Worm (Caenorhabditis elegans) whole organism, midembryonic: ENCODE measurements around the gene spon-1.

ENCODE experiments used
- T22C8.4 ChIP-seq: fragments of 200-800 bp; sonication (Bioruptor generic); IDR thresholded peaks from 2 replicates; pipeline ENCODE4 v1.3.6; 2022; ENCODE audit warnings: missing genetic modification characterization, missing compliant biosample characterization
- cog-1 ChIP-seq: sonication (generic microtip); optimal IDR thresholded peaks from 2 replicates; lab custom pipeline; 2016; ENCODE audit warnings: missing genetic modification characterization, missing compliant biosample characterization
- flt-1 ChIP-seq: fragments of 200-800 bp; sonication (Bioruptor generic); IDR thresholded peaks from 2 replicates; pipeline ENCODE4 v1.3.6; 2022; ENCODE audit warnings: missing genetic modification characterization, missing compliant biosample characterization
- klf-2 ChIP-seq: fragments of 200-800 bp; sonication (Bioruptor generic); conservative IDR thresholded peaks from 2 replicates; pipeline ENCODE4 v1.3.6; 2022; ENCODE audit warnings: missing genetic modification reagents, missing genetic modification characterization, missing compliant biosample characterization
- med-1 ChIP-seq: sonication (generic microtip); optimal IDR thresholded peaks from 2 replicates; lab custom pipeline; 2017; ENCODE audit warnings: missing genetic modification characterization, mild to moderate bottlenecking, missing compliant biosample characterization, antibody characterized with exemption, missing genetic modification reagents; ENCODE audit not compliant: insufficient read depth
- ref-1 ChIP-seq: fragments of 200-800 bp; sonication (Bioruptor generic); conservative IDR thresholded peaks from 2 replicates; pipeline ENCODE4 v1.3.6; 2022; ENCODE audit warnings: missing genetic modification reagents, missing genetic modification characterization, missing compliant biosample characterization
- ztf-23 ChIP-seq: fragments of 200-800 bp; sonication (Bioruptor generic); IDR thresholded peaks from 2 replicates; pipeline ENCODE4 v1.3.6; 2022; ENCODE audit warnings: missing genetic modification reagents, missing genetic modification characterization, missing compliant biosample characterization
- ztf-29 ChIP-seq: fragments of 200-800 bp; sonication (Bioruptor generic); IDR thresholded peaks from 2 replicates; pipeline ENCODE4 v1.3.6; 2022; ENCODE audit warnings: missing genetic modification reagents, missing genetic modification characterization, missing compliant biosample characterization

ce11 chrII:7116350-7116749, at the start of gene spon-1:
- TF ChIP-seq klf-2 (GFP tag; lab: Robert Waterston, UW): no peak
- TF ChIP-seq ztf-29 (GFP tag; lab: Robert Waterston, UW): no peak
- no peak for TF ChIP-seq flt-1 (GFP tag; lab: Robert Waterston, UW)
- TF ChIP-seq T22C8.4 (GFP tag; lab: Robert Waterston, UW): no peak
- no peak for TF ChIP-seq ztf-23
- no peak for TF ChIP-seq ref-1 (GFP tag; lab: Robert Waterston, UW)
- TF ChIP-seq med-1 (GFP tag; lab: Kevin White, UChicago): no peak
- TF ChIP-seq cog-1 (tag; lab: Kevin White, UChicago): no peak
